Worm (Caenorhabditis elegans) whole organism, L3 larva: ENCODE data around the gene msp-32.

Experiments
- ZK546.5 ChIP-seq: sonication (generic microtip); optimal IDR thresholded peaks from 2 replicates; lab custom pipeline; 2017; ENCODE audit warnings: missing biosample characterization, missing genetic modification characterization
- aly-2 ChIP-seq: fragments of 150-350 bp; optimal IDR thresholded peaks from 2 replicates; lab custom pipeline; 2014; ENCODE audit warnings: missing biosample characterization, missing genetic modification characterization
- ceh-28 ChIP-seq: fragments of 150-350 bp; optimal IDR thresholded peaks from 2 replicates; lab custom pipeline; 2014; ENCODE audit warnings: missing biosample characterization, missing genetic modification reagents, missing genetic modification characterization
- nhr-25 ChIP-seq: sonication (generic microtip); optimal IDR thresholded peaks from 2 replicates; lab custom pipeline; 2017; ENCODE audit warnings: missing biosample characterization, missing genetic modification characterization

DNA sequence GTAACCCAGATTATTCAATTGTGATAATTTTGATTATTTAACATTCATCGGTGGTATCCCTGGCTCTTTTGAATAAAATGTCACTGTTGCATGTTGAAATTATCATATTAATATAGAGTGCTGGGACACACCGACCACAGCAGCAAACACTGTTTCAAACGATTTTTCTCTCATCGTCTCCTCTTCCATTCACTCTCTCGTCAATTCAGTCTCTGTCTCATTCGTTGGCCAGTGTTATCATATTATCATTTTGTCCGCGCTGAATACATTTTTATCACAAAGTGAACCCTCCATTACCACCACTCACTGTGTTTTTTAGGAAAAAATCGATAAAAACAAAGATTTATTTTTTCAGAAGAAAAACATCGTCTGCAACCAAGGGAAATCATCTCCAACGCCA is 41.5 kb upstream of the msp-32 start:
- TF ChIP-seq ZK546.5 (tag; lab: Kevin White, UChicago), result no peak
- no peak for TF ChIP-seq aly-2 (tag; lab: Kevin White, UChicago)
- TF ChIP-seq nhr-25 (tag; lab: Kevin White, UChicago), result peak; percentile 23
- TF ChIP-seq ceh-28 (tag; lab: Kevin White, UChicago), result peak; percentile 10
